Fruit fly (Drosophila melanogaster) whole organism: ENCODE data around the gene alpha-Est4.

Source experiments
- CG8478 ChIP-seq: fragments of >200 bp; optimal IDR thresholded peaks from 2 replicates; lab custom pipeline; 2018; ENCODE audit warnings: inconsistent platforms
- Dll ChIP-seq: fragments of >200 bp; optimal IDR thresholded peaks from 2 replicates; lab custom pipeline; 2017
- EcR ChIP-seq, 2 experiments: fragments of >200 bp; optimal IDR thresholded peaks; 2 replicates each; lab custom pipeline; 2017; ENCODE audit warnings: missing biosample characterization in 2 of 2, missing genetic modification characterization in 2 of 2, missing genetic modification reagents in 2 of 2
- pan ChIP-seq: fragments of >200 bp; optimal IDR thresholded peaks from 2 replicates; lab custom pipeline; 2017
- psq ChIP-seq: fragments of >200 bp; optimal IDR thresholded peaks from 2 replicates; lab custom pipeline; 2017
- usp ChIP-seq: fragments of >200 bp; optimal IDR thresholded peaks from 2 replicates; lab custom pipeline; 2017; ENCODE audit warnings: missing biosample characterization, missing genetic modification characterization, mixed read lengths

DNA sequence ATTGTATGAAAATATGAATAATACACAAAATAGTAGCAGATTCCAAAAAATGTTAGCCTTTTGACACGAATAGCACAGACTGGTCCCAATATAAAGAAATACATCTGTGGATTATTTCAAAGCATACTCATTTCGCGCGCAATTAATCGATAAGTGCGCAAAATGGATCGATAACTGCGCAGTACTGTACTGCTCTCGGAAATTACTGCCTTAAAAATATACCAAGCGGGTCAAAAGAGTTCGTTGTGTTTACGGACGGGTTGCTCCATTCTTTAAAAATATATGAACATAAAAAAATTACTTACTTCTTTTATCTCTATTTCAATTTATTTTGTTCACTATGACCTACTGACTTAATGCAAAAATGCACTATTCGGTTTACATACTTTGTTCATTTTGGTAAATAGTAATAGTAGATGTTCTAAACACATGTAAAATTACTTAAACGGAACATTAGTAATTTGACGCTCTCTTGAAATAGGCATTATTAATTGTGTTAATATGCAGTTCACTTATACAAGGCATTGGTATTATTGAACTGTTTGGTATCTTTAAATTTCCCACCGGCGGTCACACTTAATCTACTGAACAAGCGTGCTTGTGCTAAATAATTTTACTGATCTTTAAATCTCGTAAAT, 8.1 kb downstream of the alpha-Est4 start, which contains the start of the genes Rtnl2 and alphaTub84D:
- TF ChIP-seq Dll (lab: Kevin White, UChicago) (no peak), CG8478 (lab: Kevin White, UChicago) (no peak), usp (no peak), psq (lab: Kevin White, UChicago) (no peak), pan (lab: Kevin White, UChicago) (no peak), EcR (GFP tag; optimal IDR thresholded peaks at IDR 0.05; lab: Kevin White, UChicago) (no peak)
